Worm (Caenorhabditis elegans) whole organism, L4/young adult: ENCODE data around the gene irld-48.

Source experiments
- W03F9.2 ChIP-seq: fragments of 150-350 bp; optimal IDR thresholded peaks from 2 replicates; lab custom pipeline; 2014; ENCODE audit warnings: missing biosample characterization, missing genetic modification characterization
- dao-5 ChIP-seq: sonication (generic microtip); optimal IDR thresholded peaks from 2 replicates; lab custom pipeline; 2016; ENCODE audit warnings: missing genotype, missing genetic modification characterization, moderate library complexity, missing compliant biosample characterization
- him-1 ChIP-seq: sonication (generic microtip); optimal IDR thresholded peaks from 2 replicates; lab custom pipeline; 2016; ENCODE audit warnings: missing genotype, missing genetic modification reagents, missing genetic modification characterization, missing compliant biosample characterization

ce11 chrII:2929846-2930245 is 26.0 kb upstream of the irld-48 start:
- no peak for TF ChIP-seq W03F9.2 (tag; lab: Kevin White, UChicago)
- no peak for TF ChIP-seq dao-5 (tag; lab: Kevin White, UChicago)
- TF ChIP-seq him-1 = no peak
